Fruit fly (Drosophila melanogaster): Measurements from ENCODE around the gene ems.

The ems gene

dm6 chr3R:13934618-13935017 lies 33.0 kb downstream of the ems start:
- TF ChIP-seq Myc (optimal IDR thresholded peaks at IDR 0.05), result no peak

- TF ChIP-seq insv (optimal IDR thresholded peaks at IDR 0.05) (no peak), Sin3A (optimal IDR thresholded peaks at IDR 0.05) (no peak), h (optimal IDR thresholded peaks at IDR 0.05) (no peak), psq (optimal IDR thresholded peaks at IDR 0.05) (no peak)
These were observed 34.7 kb downstream of the ems start for dm6 chr3R:13936309-13936708.

- TF ChIP-seq Myc (optimal IDR thresholded peaks at IDR 0.05) (no peak), psq (optimal IDR thresholded peaks at IDR 0.05) (no peak), insv (optimal IDR thresholded peaks at IDR 0.05) (no peak), h (optimal IDR thresholded peaks at IDR 0.05) (no peak), Sin3A (optimal IDR thresholded peaks at IDR 0.05) (no peak), ttk (optimal IDR thresholded peaks at IDR 0.05) (no peak)
These were observed 37.8 kb downstream of the ems start for dm6 chr3R:13939353-13940049.

- TF ChIP-seq h (optimal IDR thresholded peaks at IDR 0.05), result no peak
- no peak for TF ChIP-seq ttk (optimal IDR thresholded peaks at IDR 0.05)
- no peak for TF ChIP-seq Myc (optimal IDR thresholded peaks at IDR 0.05)
- no peak for TF ChIP-seq Sin3A (optimal IDR thresholded peaks at IDR 0.05)
- no peak for TF ChIP-seq insv (optimal IDR thresholded peaks at IDR 0.05)
- no peak for TF ChIP-seq psq (optimal IDR thresholded peaks at IDR 0.05)
These were observed 39.7 kb downstream of the ems start for dm6 chr3R:13941390-13941789.

- no peak for TF ChIP-seq Myc (optimal IDR thresholded peaks at IDR 0.05)
- no peak for TF ChIP-seq h (optimal IDR thresholded peaks at IDR 0.05)
- TF ChIP-seq Sin3A (optimal IDR thresholded peaks at IDR 0.05), result no peak
- TF ChIP-seq psq (optimal IDR thresholded peaks at IDR 0.05), result no peak
- TF ChIP-seq ttk (optimal IDR thresholded peaks at IDR 0.05), result no peak
- TF ChIP-seq insv (optimal IDR thresholded peaks at IDR 0.05), result no peak
These were observed 41.7 kb downstream of the ems start, which contains the start of gene Art9 for dm6 chr3R:13943360-13943759. TSS of gene Art9 (minus strand) at chr3R:13943460.

- TF ChIP-seq h (optimal IDR thresholded peaks at IDR 0.05) (no peak), Sin3A (optimal IDR thresholded peaks at IDR 0.05) (no peak), ttk (optimal IDR thresholded peaks at IDR 0.05) (no peak), psq (optimal IDR thresholded peaks at IDR 0.05) (no peak), insv (optimal IDR thresholded peaks at IDR 0.05) (no peak), Myc (optimal IDR thresholded peaks at IDR 0.05) (no peak)
These were observed 44.1 kb downstream of the ems start, which contains the start of gene Art6 for dm6 chr3R:13945712-13946111. TSS of gene Art6 (minus strand) at chr3R:13945812.

- no peak for TF ChIP-seq Sin3A (optimal IDR thresholded peaks at IDR 0.05)
- TF ChIP-seq insv (optimal IDR thresholded peaks at IDR 0.05), result no peak
- no peak for TF ChIP-seq ttk (optimal IDR thresholded peaks at IDR 0.05)
- no peak for TF ChIP-seq Myc (optimal IDR thresholded peaks at IDR 0.05)
- TF ChIP-seq psq (optimal IDR thresholded peaks at IDR 0.05), result no peak
- TF ChIP-seq h (optimal IDR thresholded peaks at IDR 0.05), result no peak
These were observed 44.5 kb downstream of the ems start for dm6 chr3R:13946117-13946516.

dm6 chr3R:13947415-13947814 lies 45.8 kb downstream of the ems start:
- TF ChIP-seq Sin3A (optimal IDR thresholded peaks at IDR 0.05), result no peak
- no peak for TF ChIP-seq Myc (optimal IDR thresholded peaks at IDR 0.05)
- TF ChIP-seq psq (optimal IDR thresholded peaks at IDR 0.05), result no peak
- no peak for TF ChIP-seq ttk (optimal IDR thresholded peaks at IDR 0.05)
- TF ChIP-seq insv (optimal IDR thresholded peaks at IDR 0.05), result no peak
- TF ChIP-seq h (optimal IDR thresholded peaks at IDR 0.05), result no peak

dm6 chr3R:13948237-13948636 lies 46.6 kb downstream of the ems start, which contains the start of gene CG31517:
TSS of gene CG31517 (plus strand) at chr3R:13948420.
- no peak for TF ChIP-seq ttk (optimal IDR thresholded peaks at IDR 0.05)
- no peak for TF ChIP-seq insv (optimal IDR thresholded peaks at IDR 0.05)
- TF ChIP-seq h (optimal IDR thresholded peaks at IDR 0.05), result no peak
- TF ChIP-seq psq (optimal IDR thresholded peaks at IDR 0.05), result no peak
- TF ChIP-seq Myc (optimal IDR thresholded peaks at IDR 0.05), result no peak
- TF ChIP-seq Sin3A (optimal IDR thresholded peaks at IDR 0.05), result no peak

dm6 chr3R:13949571-13949970 lies 47.9 kb downstream of the ems start:
- TF ChIP-seq Sin3A (optimal IDR thresholded peaks at IDR 0.05) (no peak), psq (optimal IDR thresholded peaks at IDR 0.05) (no peak), ttk (optimal IDR thresholded peaks at IDR 0.05) (no peak), Myc (optimal IDR thresholded peaks at IDR 0.05) (no peak), insv (optimal IDR thresholded peaks at IDR 0.05) (no peak), h (optimal IDR thresholded peaks at IDR 0.05) (no peak)

dm6 chr3R:13951038-13951437 lies 49.4 kb downstream of the ems start, which contains the start of gene CG9926:
TSS of gene CG9926 (minus strand) at chr3R:13951138.
- TF ChIP-seq psq (optimal IDR thresholded peaks at IDR 0.05), result no peak
- no peak for TF ChIP-seq ttk (optimal IDR thresholded peaks at IDR 0.05)
- TF ChIP-seq h (optimal IDR thresholded peaks at IDR 0.05), result no peak
- no peak for TF ChIP-seq insv (optimal IDR thresholded peaks at IDR 0.05)
- TF ChIP-seq Sin3A (optimal IDR thresholded peaks at IDR 0.05), result no peak
- no peak for TF ChIP-seq Myc (optimal IDR thresholded peaks at IDR 0.05)

- TF ChIP-seq h (optimal IDR thresholded peaks at IDR 0.05) (no peak), Sin3A (optimal IDR thresholded peaks at IDR 0.05) (no peak), Myc (optimal IDR thresholded peaks at IDR 0.05) (no peak), psq (optimal IDR thresholded peaks at IDR 0.05) (no peak), ttk (optimal IDR thresholded peaks at IDR 0.05) (no peak), insv (optimal IDR thresholded peaks at IDR 0.05) (no peak)
These were observed 50.6 kb downstream of the ems start for dm6 chr3R:13952303-13952702.

Measured in Kc167 (cell line).